Fruit fly (Drosophila melanogaster) whole organism, embryonic: ENCODE measurements around the gene aqz.

Experiments used
- Atf6 ChIP-seq: fragments of 200-800 bp; sonication (Bioruptor generic); IDR thresholded peaks from 2 replicates; pipeline ENCODE4 v1.3.6; 2022; ENCODE audit warnings: missing biosample characterization, missing genetic modification characterization
- B-H1 ChIP-seq: fragments of 200-800 bp; sonication (Bioruptor generic); IDR thresholded peaks from 3 replicates; pipeline ENCODE4 v1.3.6; 2022; ENCODE audit warnings: missing biosample characterization, missing genetic modification characterization
- CG10209 ChIP-seq: fragments of 200-800 bp; sonication (Bioruptor generic); optimal IDR thresholded peaks from 3 replicates; lab custom pipeline; 2017; ENCODE audit warnings: missing biosample characterization, mild to moderate bottlenecking, missing genetic modification characterization, missing genetic modification reagents
- CG10431 ChIP-seq: fragments of 200-800 bp; sonication (Bioruptor generic); optimal IDR thresholded peaks from 3 replicates; lab custom pipeline; 2018; ENCODE audit warnings: missing biosample characterization, mild to moderate bottlenecking, missing genetic modification characterization
- CG10543 ChIP-seq: fragments of 200-800 bp; sonication (Bioruptor generic); optimal IDR thresholded peaks from 3 replicates; lab custom pipeline; 2017; ENCODE audit warnings: missing biosample characterization, mild to moderate bottlenecking, missing genetic modification characterization, moderate library complexity
- CG11695 ChIP-seq: fragments of 200-800 bp; sonication (Bioruptor generic); IDR thresholded peaks from 3 replicates; pipeline ENCODE4 v1.3.6; 2022; ENCODE audit warnings: missing biosample characterization, missing genetic modification characterization
- CG12219 ChIP-seq: fragments of 200-800 bp; sonication (Bioruptor generic); optimal IDR thresholded peaks from 3 replicates; lab custom pipeline; 2018; ENCODE audit warnings: missing biosample characterization, mild to moderate bottlenecking, missing genetic modification characterization
- CG12659 ChIP-seq: fragments of 200-800 bp; sonication (Bioruptor generic); optimal IDR thresholded peaks from 3 replicates; lab custom pipeline; 2017; ENCODE audit warnings: mild to moderate bottlenecking, missing biosample characterization, missing genetic modification reagents, missing genetic modification characterization
- CG13894 ChIP-seq: fragments of 200-800 bp; sonication (Bioruptor generic); optimal IDR thresholded peaks from 3 replicates; lab custom pipeline; 2018; ENCODE audit warnings: missing biosample characterization, mild to moderate bottlenecking, missing genetic modification characterization, moderate library complexity
- CG15011 ChIP-seq: fragments of 200-800 bp; sonication (Bioruptor generic); optimal IDR thresholded peaks from 3 replicates; lab custom pipeline; 2018; ENCODE audit warnings: missing biosample characterization, mild to moderate bottlenecking, missing genetic modification characterization
- CG16779 ChIP-seq: fragments of 200-800 bp; sonication (Bioruptor generic); IDR thresholded peaks from 2 replicates; pipeline ENCODE4 v1.3.6; 2022; ENCODE audit warnings: missing biosample characterization, missing genetic modification characterization
- CG31388 ChIP-seq: fragments of 200-800 bp; sonication (Bioruptor generic); optimal IDR thresholded peaks from 2 replicates; lab custom pipeline; 2016; ENCODE audit warnings: missing biosample characterization, missing genetic modification characterization
- CG34422 ChIP-seq: fragments of 200-800 bp; sonication (Bioruptor generic); IDR thresholded peaks from 3 replicates; pipeline ENCODE4 v1.3.6; 2022; ENCODE audit warnings: missing biosample characterization, missing genetic modification characterization
- CG4730 ChIP-seq: fragments of 200-800 bp; sonication (Bioruptor generic); IDR thresholded peaks from 2 replicates; pipeline ENCODE4 v1.3.6; 2022; ENCODE audit warnings: missing biosample characterization, missing genetic modification characterization
- CG6272 ChIP-seq: fragments of 200-800 bp; sonication (Bioruptor generic); IDR thresholded peaks from 2 replicates; pipeline ENCODE4 v1.3.6; 2022; ENCODE audit warnings: missing biosample characterization, missing genetic modification characterization
- CG6854 ChIP-seq: fragments of 200-800 bp; sonication (Bioruptor generic); optimal IDR thresholded peaks from 3 replicates; lab custom pipeline; 2017; ENCODE audit warnings: missing biosample characterization, mild to moderate bottlenecking, missing genetic modification characterization
- CG9215 ChIP-seq: fragments of 200-800 bp; sonication (Bioruptor generic); IDR thresholded peaks from 2 replicates; pipeline ENCODE4 v1.3.6; 2022; ENCODE audit warnings: missing biosample characterization, missing genetic modification characterization
- CG9876 ChIP-seq: fragments of 200-800 bp; sonication (Bioruptor generic); optimal IDR thresholded peaks from 2 replicates; lab custom pipeline; 2016; ENCODE audit warnings: missing biosample characterization, missing genetic modification characterization
- Dbx ChIP-seq: fragments of 200-800 bp; sonication (Bioruptor generic); IDR thresholded peaks from 3 replicates; pipeline ENCODE4 v1.3.6; 2022; ENCODE audit warnings: missing biosample characterization, missing genetic modification characterization
- Deaf1 ChIP-seq: fragments of 200-800 bp; optimal IDR thresholded peaks from 3 replicates; lab custom pipeline; 2019; ENCODE audit warnings: missing biosample characterization, mild to moderate bottlenecking, missing genetic modification characterization, moderate library complexity
- Doc2 ChIP-seq: fragments of 200-800 bp; sonication (Bioruptor generic); IDR thresholded peaks from 2 replicates; pipeline ENCODE4 v1.3.6; 2022; ENCODE audit warnings: missing biosample characterization, missing genetic modification characterization
- E2f1 ChIP-seq: fragments of 200-800 bp; sonication (Bioruptor generic); IDR thresholded peaks from 2 replicates; pipeline ENCODE4 v1.3.6; 2022; ENCODE audit warnings: missing biosample characterization, missing genetic modification characterization
- HmgZ ChIP-seq: fragments of 200-800 bp; sonication (Bioruptor generic); optimal IDR thresholded peaks from 2 replicates; lab custom pipeline; 2018; ENCODE audit warnings: missing biosample characterization, mild to moderate bottlenecking, missing genetic modification characterization
- Kr ChIP-seq: fragments of 200-800 bp; sonication (Bioruptor generic); optimal IDR thresholded peaks from 2 replicates; lab custom pipeline; 2017; ENCODE audit warnings: missing biosample characterization, mild to moderate bottlenecking, missing genetic modification characterization
- MBD-R2 ChIP-seq: fragments of 200-800 bp; sonication (Bioruptor generic); IDR thresholded peaks from 2 replicates; pipeline ENCODE4 v1.3.6; 2022; ENCODE audit warnings: missing biosample characterization, missing genetic modification characterization
- NFAT ChIP-seq: fragments of 200-800 bp; sonication (Bioruptor generic); IDR thresholded peaks from 2 replicates; pipeline ENCODE4 v1.3.6; 2022; ENCODE audit warnings: missing biosample characterization, missing genetic modification characterization
- Optix ChIP-seq: fragments of 200-800 bp; sonication (Bioruptor generic); IDR thresholded peaks from 3 replicates; pipeline ENCODE4 v1.3.6; 2022; ENCODE audit warnings: missing biosample characterization, missing genetic modification characterization
- Side ChIP-seq: fragments of 200-800 bp; sonication (Bioruptor generic); optimal IDR thresholded peaks from 2 replicates; lab custom pipeline; 2016; ENCODE audit warnings: missing biosample characterization, missing genetic modification characterization
- Sin3A ChIP-seq: fragments of >200 bp; optimal IDR thresholded peaks from 2 replicates; lab custom pipeline; 2018
- Six4 ChIP-seq: fragments of 200-800 bp; sonication (Bioruptor generic); optimal IDR thresholded peaks from 2 replicates; lab custom pipeline; 2016; ENCODE audit warnings: missing biosample characterization, missing genetic modification characterization
- Xbp1 ChIP-seq: fragments of 200-800 bp; sonication (Bioruptor generic); optimal IDR thresholded peaks from 3 replicates; lab custom pipeline; 2016; ENCODE audit warnings: missing biosample characterization, mild to moderate bottlenecking, missing genetic modification characterization
- YL-1 ChIP-seq: fragments of 200-800 bp; sonication (Bioruptor generic); optimal IDR thresholded peaks from 3 replicates; lab custom pipeline; 2017; ENCODE audit warnings: missing biosample characterization, mild to moderate bottlenecking, missing genetic modification characterization
- abd-A ChIP-seq: fragments of 200-800 bp; sonication (Bioruptor generic); optimal IDR thresholded peaks from 3 replicates; lab custom pipeline; 2019; ENCODE audit warnings: missing biosample characterization, mild to moderate bottlenecking, missing genetic modification characterization, moderate library complexity
- chinmo ChIP-seq: fragments of 200-800 bp; sonication (Bioruptor generic); IDR thresholded peaks from 4 replicates; pipeline ENCODE4 v1.3.6; 2022; ENCODE audit warnings: missing biosample characterization, missing genetic modification characterization; ENCODE audit not compliant: partially characterized antibody
- chm ChIP-seq: fragments of 200-800 bp; sonication (Bioruptor generic); IDR thresholded peaks from 2 replicates; pipeline ENCODE4 v1.3.6; 2022; ENCODE audit warnings: missing biosample characterization, missing genetic modification characterization
- crp ChIP-seq, 2 experiments: fragments of 200-800 bp; sonication (Bioruptor generic); optimal IDR thresholded peaks; 2 replicates in 1 of 2; 3 replicates in 1 of 2; lab custom pipeline; 2017; ENCODE audit warnings: missing biosample characterization in 2 of 2, missing genetic modification characterization in 2 of 2, mild to moderate bottlenecking in 1 of 2, moderate library complexity in 1 of 2
- disco-r ChIP-seq: fragments of 200-800 bp; sonication (Bioruptor generic); optimal IDR thresholded peaks from 2 replicates; lab custom pipeline; 2016; ENCODE audit warnings: missing biosample characterization, missing genetic modification characterization
- dysf ChIP-seq: fragments of 200-800 bp; sonication (Bioruptor generic); IDR thresholded peaks from 3 replicates; pipeline ENCODE4 v1.3.6; 2022; ENCODE audit warnings: missing biosample characterization, missing genetic modification characterization
- gt ChIP-seq: fragments of 200-800 bp; sonication (Bioruptor generic); IDR thresholded peaks from 2 replicates; pipeline ENCODE4 v1.3.6; 2022; ENCODE audit warnings: missing biosample characterization, missing genetic modification characterization
- ham ChIP-seq: fragments of 200-800 bp; sonication (Bioruptor generic); IDR thresholded peaks from 2 replicates; pipeline ENCODE4 v1.3.6; 2022; ENCODE audit warnings: missing biosample characterization, missing genetic modification characterization
- hbn ChIP-seq: fragments of 200-800 bp; sonication (Bioruptor generic); IDR thresholded peaks from 2 replicates; pipeline ENCODE4 v1.3.6; 2022; ENCODE audit warnings: missing biosample characterization, missing genetic modification characterization; ENCODE audit not compliant: partially characterized antibody
- jing ChIP-seq: fragments of 200-800 bp; sonication (Bioruptor generic); optimal IDR thresholded peaks from 2 replicates; lab custom pipeline; 2018; ENCODE audit warnings: missing biosample characterization, mild to moderate bottlenecking, missing genetic modification characterization
- mld ChIP-seq: fragments of 200-800 bp; sonication (Bioruptor generic); IDR thresholded peaks from 3 replicates; pipeline ENCODE4 v1.3.6; 2022; ENCODE audit warnings: missing biosample characterization, missing genetic modification characterization; ENCODE audit not compliant: partially characterized antibody
- onecut ChIP-seq: fragments of 200-800 bp; sonication (Bioruptor generic); IDR thresholded peaks from 2 replicates; pipeline ENCODE4 v1.3.6; 2022; ENCODE audit warnings: missing biosample characterization, missing genetic modification characterization
- rib ChIP-seq: fragments of 200-800 bp; sonication (Bioruptor generic); IDR thresholded peaks from 2 replicates; pipeline ENCODE4 v1.3.6; 2022; ENCODE audit warnings: missing biosample characterization, missing genetic modification characterization
- scrt ChIP-seq: fragments of 200-800 bp; sonication (Bioruptor generic); optimal IDR thresholded peaks from 2 replicates; lab custom pipeline; 2018; ENCODE audit warnings: missing biosample characterization, mild to moderate bottlenecking, missing genetic modification characterization, moderate library complexity
- sna ChIP-seq: fragments of 200-800 bp; sonication (Bioruptor generic); IDR thresholded peaks from 2 replicates; pipeline ENCODE4 v1.3.6; 2022; ENCODE audit warnings: missing biosample characterization, missing genetic modification characterization; ENCODE audit not compliant: partially characterized antibody
- tio ChIP-seq: fragments of 200-800 bp; sonication (Bioruptor generic); optimal IDR thresholded peaks from 2 replicates; lab custom pipeline; 2017; ENCODE audit warnings: missing biosample characterization, missing genetic modification characterization, inconsistent platforms
- trem ChIP-seq: fragments of 200-800 bp; optimal IDR thresholded peaks from 3 replicates; lab custom pipeline; 2019; ENCODE audit warnings: missing biosample characterization, mild to moderate bottlenecking, missing genetic modification characterization, moderate library complexity
- twi ChIP-seq: fragments of 200-800 bp; optimal IDR thresholded peaks from 2 replicates; lab custom pipeline; 2019; ENCODE audit warnings: missing biosample characterization, mild to moderate bottlenecking, missing genetic modification characterization, moderate library complexity
- tx ChIP-seq: fragments of 200-800 bp; sonication (Bioruptor generic); optimal IDR thresholded peaks from 2 replicates; lab custom pipeline; 2016; ENCODE audit warnings: missing biosample characterization, missing genetic modification characterization
- yki ChIP-seq: fragments of >200 bp; optimal IDR thresholded peaks from 3 replicates; lab custom pipeline; 2018

aqz gene

dm6 chr3R:8799866-8800265 is 20.6 kb downstream of the aqz start (continued):
- no peak for TF ChIP-seq Atf6 (GFP tag; lab: Robert Waterston, UW)
- TF ChIP-seq Sin3A = no peak
- no peak for TF ChIP-seq CG10431
- TF ChIP-seq trem (tag; lab: Kevin White, UChicago) = no peak
- TF ChIP-seq CG6854 (GFP tag; lab: Kevin White, UChicago) = no peak
- TF ChIP-seq rib (GFP tag; lab: Robert Waterston, UW) = no peak
- TF ChIP-seq CG15011 = no peak
- TF ChIP-seq CG12219 (GFP tag; lab: Kevin White, UChicago) = no peak
- no peak for TF ChIP-seq CG34422 (GFP tag; lab: Robert Waterston, UW)
- peak; percentile 26; the same call in 1 of the 3 replicates for TF ChIP-seq dysf (GFP tag; lab: Robert Waterston, UW)
- no peak for TF ChIP-seq CG31388
- no peak for TF ChIP-seq disco-r

- no peak for TF ChIP-seq Optix (GFP tag; lab: Robert Waterston, UW)
- no peak for TF ChIP-seq scrt
- no peak for TF ChIP-seq crp (GFP tag; optimal IDR thresholded peaks at IDR 0.05; lab: Kevin White, UChicago)
- TF ChIP-seq ham = no peak
- no peak for TF ChIP-seq tio (GFP tag; lab: Kevin White, UChicago)
- TF ChIP-seq E2f1 (GFP tag; lab: Robert Waterston, UW) = no peak
- TF ChIP-seq MBD-R2 = no peak
- TF ChIP-seq Deaf1 (tag; lab: Kevin White, UChicago) = peak; percentile 13
- no peak for TF ChIP-seq gt (GFP tag; lab: Robert Waterston, UW)
- no peak for TF ChIP-seq CG10431
- TF ChIP-seq CG16779 = no peak
- peak; percentile 71 for TF ChIP-seq abd-A (tag; lab: Kevin White, UChicago)
- no peak for TF ChIP-seq Xbp1 (GFP tag; lab: Kevin White, UChicago)
- no peak for TF ChIP-seq yki (lab: Kevin White, UChicago)
- TF ChIP-seq twi (tag; lab: Kevin White, UChicago) = peak; percentile 36
- peak; percentile 56 for TF ChIP-seq CG10543 (GFP tag; lab: Kevin White, UChicago)
- no peak for TF ChIP-seq B-H1
- no peak for TF ChIP-seq CG12659 (GFP tag; lab: Kevin White, UChicago)
- TF ChIP-seq CG13894 (tag; lab: Kevin White, UChicago) = peak; percentile 60
- TF ChIP-seq HmgZ = no peak
- no peak for TF ChIP-seq Six4 (GFP tag; lab: Kevin White, UChicago)
- no peak for TF ChIP-seq CG6272
- no peak for TF ChIP-seq jing (GFP tag; lab: Kevin White, UChicago)
- TF ChIP-seq onecut (GFP tag; lab: Robert Waterston, UW) = peak; percentile 37; the same call in 1 of the 2 replicates
- no peak for TF ChIP-seq Doc2
- 0 out of 4 replicates have a peak, but pooled peaks have one; percentile 11 for TF ChIP-seq chinmo (GFP tag; lab: Robert Waterston, UW)
- TF ChIP-seq NFAT (GFP tag; lab: Robert Waterston, UW) = no peak
- no peak for TF ChIP-seq tx (GFP tag; lab: Kevin White, UChicago)
- no peak for TF ChIP-seq sna (GFP tag; lab: Robert Waterston, UW)
- TF ChIP-seq mld (GFP tag; lab: Robert Waterston, UW) = no peak
- TF ChIP-seq YL-1 = no peak
- TF ChIP-seq CG9215 (GFP tag; lab: Robert Waterston, UW) = no peak
- TF ChIP-seq CG4730 (GFP tag; lab: Robert Waterston, UW) = no peak
- no peak for TF ChIP-seq CG10209 (GFP tag; lab: Kevin White, UChicago)
- no peak for TF ChIP-seq chm (GFP tag; lab: Robert Waterston, UW)
- TF ChIP-seq Dbx (GFP tag; lab: Robert Waterston, UW) = no peak
- TF ChIP-seq CG9876 = no peak
- no peak for TF ChIP-seq CG11695
- no peak for TF ChIP-seq hbn (GFP tag; lab: Robert Waterston, UW)
- no peak for TF ChIP-seq Kr (GFP tag; lab: Kevin White, UChicago)
- no peak for TF ChIP-seq Side (GFP tag; lab: Kevin White, UChicago)
Measured at dm6 chr3R:8798332-8798731, 22.1 kb downstream of the aqz start.
